Fruit fly (Drosophila melanogaster) whole organism, embryonic: ENCODE results near the gene CG5079.
A peak's percentile ranks its signal among the peaks of the same experiment; 100 is the strongest.

Experiments used
- Adf1 ChIP-seq: fragments of 200-800 bp; sonication (Bioruptor generic); IDR thresholded peaks from 2 replicates; pipeline ENCODE4 v1.3.6; 2022; ENCODE audit warnings: missing biosample characterization, missing genetic modification characterization
- Atf6 ChIP-seq: fragments of 200-800 bp; sonication (Bioruptor generic); IDR thresholded peaks from 2 replicates; pipeline ENCODE4 v1.3.6; 2022; ENCODE audit warnings: missing biosample characterization, missing genetic modification characterization
- Awh ChIP-seq: fragments of 200-800 bp; sonication (Bioruptor generic); IDR thresholded peaks from 2 replicates; pipeline ENCODE4, ENCODE4 v1.3.6; 2022; ENCODE audit warnings: missing biosample characterization, missing genetic modification characterization
- BEAF-32 ChIP-seq: fragments of 200-800 bp; sonication (Bioruptor generic); optimal IDR thresholded peaks from 3 replicates; lab custom pipeline; 2017; ENCODE audit warnings: missing biosample characterization, missing genetic modification characterization, mild to moderate bottlenecking, moderate library complexity, missing genetic modification reagents
- CG10209 ChIP-seq: fragments of 200-800 bp; sonication (Bioruptor generic); optimal IDR thresholded peaks from 3 replicates; lab custom pipeline; 2017; ENCODE audit warnings: missing biosample characterization, mild to moderate bottlenecking, missing genetic modification characterization, missing genetic modification reagents
- CG10274 ChIP-seq: fragments of 200-800 bp; sonication (Bioruptor generic); optimal IDR thresholded peaks from 3 replicates; lab custom pipeline; 2017; ENCODE audit warnings: missing biosample characterization, mild to moderate bottlenecking, missing genetic modification characterization
- CG10543 ChIP-seq: fragments of 200-800 bp; sonication (Bioruptor generic); optimal IDR thresholded peaks from 3 replicates; lab custom pipeline; 2017; ENCODE audit warnings: missing biosample characterization, mild to moderate bottlenecking, missing genetic modification characterization, moderate library complexity
- CG13894 ChIP-seq: fragments of 200-800 bp; sonication (Bioruptor generic); optimal IDR thresholded peaks from 3 replicates; lab custom pipeline; 2018; ENCODE audit warnings: missing biosample characterization, mild to moderate bottlenecking, missing genetic modification characterization, moderate library complexity
- CG15479 ChIP-seq: fragments of 200-800 bp; sonication (Bioruptor generic); optimal IDR thresholded peaks from 3 replicates; lab custom pipeline; 2019; ENCODE audit warnings: missing biosample characterization, mild to moderate bottlenecking, missing genetic modification characterization, moderate library complexity
- CG1832 ChIP-seq: fragments of 200-800 bp; sonication (Bioruptor generic); optimal IDR thresholded peaks from 2 replicates; lab custom pipeline; 2017; ENCODE audit warnings: missing biosample characterization, mild to moderate bottlenecking, missing genetic modification characterization, inconsistent platforms
- CG2199 ChIP-seq: fragments of 200-800 bp; sonication (Bioruptor generic); IDR thresholded peaks from 3 replicates; pipeline ENCODE4 v1.3.6; 2022; ENCODE audit warnings: missing biosample characterization, missing genetic modification characterization
- CG31365 ChIP-seq: fragments of 200-800 bp; sonication (Bioruptor generic); optimal IDR thresholded peaks from 2 replicates; lab custom pipeline; 2018; ENCODE audit warnings: missing biosample characterization, mild to moderate bottlenecking, missing genetic modification characterization
- CG32532 ChIP-seq: fragments of 200-800 bp; sonication (Bioruptor generic); IDR thresholded peaks from 2 replicates; pipeline ENCODE4 v1.3.6; 2022; ENCODE audit warnings: missing biosample characterization, missing genetic modification characterization
- CG32772 ChIP-seq: fragments of 200-800 bp; sonication (Bioruptor generic); IDR thresholded peaks from 2 replicates; pipeline ENCODE4 v1.3.6; 2022; ENCODE audit warnings: missing biosample characterization, missing genetic modification characterization
- CG4360 ChIP-seq: fragments of 200-800 bp; sonication (Bioruptor generic); IDR thresholded peaks from 2 replicates; pipeline ENCODE4 v1.3.6; 2022; ENCODE audit warnings: missing biosample characterization, missing genetic modification characterization
- CG4707 ChIP-seq: fragments of 200-800 bp; sonication (Bioruptor generic); optimal IDR thresholded peaks from 2 replicates; lab custom pipeline; 2018; ENCODE audit warnings: missing biosample characterization, mild to moderate bottlenecking, missing genetic modification characterization, moderate library complexity
- CG4854 ChIP-seq: fragments of 200-800 bp; sonication (Bioruptor generic); optimal IDR thresholded peaks from 2 replicates; lab custom pipeline; 2016; ENCODE audit warnings: missing biosample characterization, missing genetic modification characterization, inconsistent platforms
- CG6254 ChIP-seq: fragments of 200-800 bp; sonication (Bioruptor generic); optimal IDR thresholded peaks from 3 replicates; lab custom pipeline; 2017; ENCODE audit warnings: mild to moderate bottlenecking, missing biosample characterization, missing genetic modification reagents, missing genetic modification characterization
- CG7357 ChIP-seq: fragments of 200-800 bp; sonication (Bioruptor generic); IDR thresholded peaks from 3 replicates; pipeline ENCODE4 v1.3.6; 2022; ENCODE audit warnings: missing biosample characterization, missing genetic modification characterization
- CG7928 ChIP-seq: fragments of 200-800 bp; sonication (Bioruptor generic); optimal IDR thresholded peaks from 2 replicates; lab custom pipeline; 2017; ENCODE audit warnings: missing biosample characterization, mild to moderate bottlenecking, missing genetic modification characterization
- CG7987 ChIP-seq: fragments of 200-800 bp; sonication (Bioruptor generic); optimal IDR thresholded peaks from 2 replicates; lab custom pipeline; 2018; ENCODE audit warnings: missing biosample characterization, mild to moderate bottlenecking, missing genetic modification characterization, moderate library complexity
- CG8290 ChIP-seq, 3 experiments: fragments of 200-800 bp; sonication (Bioruptor generic); optimal IDR thresholded peaks; 2 replicates each; lab custom pipeline; 2016 to 2019; ENCODE audit warnings: missing biosample characterization in 3 of 3, missing genetic modification characterization in 3 of 3, mild to moderate bottlenecking in 2 of 3, moderate library complexity in 1 of 3
- CG8478 ChIP-seq: fragments of >200 bp; optimal IDR thresholded peaks from 2 replicates; lab custom pipeline; 2018
- CG9932 ChIP-seq: fragments of 200-800 bp; sonication (Bioruptor generic); IDR thresholded peaks from 2 replicates; pipeline ENCODE4 v1.3.6; 2022; ENCODE audit warnings: missing biosample characterization, missing genetic modification characterization
- D19B ChIP-seq: fragments of 200-800 bp; sonication (Bioruptor generic); optimal IDR thresholded peaks from 2 replicates; lab custom pipeline; 2017; ENCODE audit warnings: missing biosample characterization, mild to moderate bottlenecking, missing genetic modification characterization
- Ets65A ChIP-seq: fragments of 200-800 bp; sonication (Bioruptor generic); peaks from one replicate; lab custom pipeline; 2016; ENCODE audit warnings: missing biosample characterization, missing genetic modification characterization
- HLHmδ ChIP-seq: fragments of 200-800 bp; sonication (Bioruptor generic); optimal IDR thresholded peaks from 2 replicates; lab custom pipeline; 2018; ENCODE audit warnings: missing biosample characterization, mild to moderate bottlenecking, missing genetic modification characterization, moderate library complexity
- Ravus ChIP-seq: fragments of 200-800 bp; sonication (Bioruptor generic); IDR thresholded peaks from 2 replicates; pipeline ENCODE4 v1.3.6; 2022; ENCODE audit warnings: missing biosample characterization, missing genetic modification characterization
- Rfx ChIP-seq: fragments of 200-800 bp; sonication (Bioruptor generic); IDR thresholded peaks from 2 replicates; pipeline ENCODE4 v1.3.6; 2022; ENCODE audit warnings: missing biosample characterization, missing genetic modification characterization
- Sry-β ChIP-seq: fragments of 200-800 bp; sonication (Bioruptor generic); optimal IDR thresholded peaks from 2 replicates; lab custom pipeline; 2018; ENCODE audit warnings: missing biosample characterization, mild to moderate bottlenecking, missing genetic modification characterization, moderate library complexity
- Trl ChIP-seq, 3 experiments: fragments of >200 bp in 2 of 3; fragments of 200-800 bp in 1 of 3; sonication (Bioruptor generic) in 1 of 3; optimal IDR thresholded peaks; 2 replicates in 1 of 3; 3 replicates in 2 of 3; lab custom pipeline; 2016 to 2017; ENCODE audit warnings: missing biosample characterization in 1 of 3, missing genetic modification characterization in 1 of 3
- abd-A ChIP-seq: fragments of 200-800 bp; sonication (Bioruptor generic); optimal IDR thresholded peaks from 3 replicates; lab custom pipeline; 2019; ENCODE audit warnings: missing biosample characterization, mild to moderate bottlenecking, missing genetic modification characterization, moderate library complexity
- bcd ChIP-seq: fragments of 200-800 bp; sonication (Bioruptor generic); optimal IDR thresholded peaks from 2 replicates; lab custom pipeline; 2017; ENCODE audit warnings: missing biosample characterization, mild to moderate bottlenecking, missing genetic modification characterization
- bsh ChIP-seq, 2 experiments: fragments of 200-800 bp; sonication (Bioruptor generic); optimal IDR thresholded peaks; 2 replicates each; lab custom pipeline; 2017 to 2018; ENCODE audit warnings: mild to moderate bottlenecking in 2 of 2, missing biosample characterization in 2 of 2, missing genetic modification characterization in 2 of 2, moderate library complexity in 1 of 2
- cas ChIP-seq: fragments of 200-800 bp; sonication (Bioruptor generic); IDR thresholded peaks from 2 replicates; pipeline ENCODE4 v1.3.6; 2022; ENCODE audit warnings: missing biosample characterization, missing genetic modification characterization
- cg ChIP-seq: fragments of 200-800 bp; sonication (Bioruptor generic); optimal IDR thresholded peaks from 3 replicates; lab custom pipeline; 2019; ENCODE audit warnings: missing biosample characterization, mild to moderate bottlenecking, missing genetic modification characterization, moderate library complexity
- chif ChIP-seq, 2 experiments: fragments of 200-800 bp; sonication (Bioruptor generic); optimal IDR thresholded peaks; 3 replicates each; lab custom pipeline; 2016; ENCODE audit warnings: missing biosample characterization in 2 of 2, missing genetic modification characterization in 2 of 2
- chinmo ChIP-seq: fragments of 200-800 bp; sonication (Bioruptor generic); IDR thresholded peaks from 4 replicates; pipeline ENCODE4 v1.3.6; 2022; ENCODE audit warnings: missing biosample characterization, missing genetic modification characterization; ENCODE audit not compliant: partially characterized antibody
- ci ChIP-seq: fragments of 200-800 bp; sonication (Bioruptor generic); IDR thresholded peaks from 3 replicates; pipeline ENCODE4 v1.3.6; 2022; ENCODE audit warnings: missing biosample characterization, missing genetic modification characterization
- crol ChIP-seq: fragments of 200-800 bp; sonication (Bioruptor generic); IDR thresholded peaks from 2 replicates; pipeline ENCODE4 v1.3.6; 2022; ENCODE audit warnings: missing biosample characterization, missing genetic modification characterization
- kay ChIP-seq: fragments of 200-800 bp; sonication (Bioruptor generic); optimal IDR thresholded peaks from 2 replicates; lab custom pipeline; 2016; ENCODE audit warnings: missing biosample characterization, missing genetic modification characterization
- nerfin-1 ChIP-seq: fragments of 200-800 bp; sonication (Bioruptor generic); optimal IDR thresholded peaks from 3 replicates; lab custom pipeline; 2019; ENCODE audit warnings: missing biosample characterization, mild to moderate bottlenecking, missing genetic modification characterization, moderate library complexity
- onecut ChIP-seq: fragments of 200-800 bp; sonication (Bioruptor generic); IDR thresholded peaks from 2 replicates; pipeline ENCODE4 v1.3.6; 2022; ENCODE audit warnings: missing biosample characterization, missing genetic modification characterization
- otp ChIP-seq: fragments of 200-800 bp; sonication (Bioruptor generic); IDR thresholded peaks from 3 replicates; pipeline ENCODE4, ENCODE4 v1.3.6; 2022; ENCODE audit warnings: missing biosample characterization, missing genetic modification characterization
- pzg ChIP-seq: fragments of 200-800 bp; sonication (Bioruptor generic); optimal IDR thresholded peaks from 3 replicates; lab custom pipeline; 2018; ENCODE audit warnings: missing biosample characterization, mild to moderate bottlenecking, missing genetic modification characterization, moderate library complexity
- seq ChIP-seq: fragments of 200-800 bp; sonication (Bioruptor generic); IDR thresholded peaks from 2 replicates; pipeline ENCODE4 v1.3.6; 2022; ENCODE audit warnings: missing biosample characterization, missing genetic modification characterization
- ttk ChIP-seq: fragments of 200-800 bp; sonication (Bioruptor generic); IDR thresholded peaks from 2 replicates; pipeline ENCODE4 v2.1.2; 2022; ENCODE audit warnings: missing biosample characterization, missing genetic modification characterization

CG5079 gene

DNA sequence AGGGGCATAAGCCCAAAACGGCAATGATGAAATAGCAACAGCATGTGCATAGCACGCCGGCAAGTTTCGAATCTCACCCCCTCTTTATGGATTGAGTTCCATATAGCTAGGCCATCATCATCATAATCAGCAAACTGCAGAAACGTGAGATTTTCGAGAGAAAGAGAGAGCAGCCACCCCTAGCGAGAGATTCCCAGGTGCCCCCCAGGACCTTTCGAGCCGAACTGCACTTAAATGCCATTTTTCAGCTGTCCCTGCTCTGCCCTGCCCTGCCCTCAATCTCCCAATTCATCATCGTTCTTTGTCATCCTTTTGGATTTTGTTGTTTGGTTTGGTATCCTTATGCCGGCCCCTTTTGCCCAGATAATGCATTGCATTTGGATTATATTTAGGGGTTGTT lies 25.8 kb upstream of the CG5079 start (continued):
- TF ChIP-seq crol (GFP tag; lab: Robert Waterston, UW) (peak; percentile 21; the same call in 1 of the 2 replicates), HLHmδ (GFP tag; lab: Kevin White, UChicago) (no peak), bsh (GFP tag; optimal IDR thresholded peaks at IDR 0.05; lab: Kevin White, UChicago) (no peak), CG4854 (GFP tag; lab: Kevin White, UChicago) (no peak), CG10274 (GFP tag; lab: Kevin White, UChicago) (no peak), CG7928 (GFP tag; lab: Kevin White, UChicago) (no peak), CG6254 (GFP tag; lab: Kevin White, UChicago) (no peak)

- TF ChIP-seq Atf6 (GFP tag; lab: Robert Waterston, UW) (0 out of 2 replicates have a peak, but pooled peaks have one; percentile 14), onecut (GFP tag; lab: Robert Waterston, UW) (peak; percentile 91), bcd (GFP tag; lab: Kevin White, UChicago) (no peak), CG31365 (tag; lab: Kevin White, UChicago) (no peak), CG10209 (no peak), Ets65A (GFP tag; lab: Kevin White, UChicago) (peak; percentile 49), Trl (optimal IDR thresholded peaks at IDR 0.05; lab: Kevin White, UChicago) (peak; percentile 48), Trl (GFP tag; optimal IDR thresholded peaks at IDR 0.05; lab: Kevin White, UChicago) (no peak), Sry-β (GFP tag; lab: Kevin White, UChicago) (no peak), CG10543 (no peak), CG1832 (peak; percentile 62), cg (peak; percentile 66), cas (GFP tag; lab: Robert Waterston, UW) (no peak), CG15479 (no peak)
Measured at dm6 chr3R:25588493-25588892, 25.0 kb upstream of the CG5079 start.

- TF ChIP-seq D19B (no peak), chif (GFP tag; optimal IDR thresholded peaks at IDR 0.05; lab: Kevin White, UChicago) (no peak), Awh (GFP tag; lab: Robert Waterston, UW) (no peak), CG4707 (GFP tag; lab: Kevin White, UChicago) (no peak), CG8478 (lab: Kevin White, UChicago) (no peak), CG7928 (GFP tag; lab: Kevin White, UChicago) (no peak), onecut (GFP tag; lab: Robert Waterston, UW) (peak; percentile 59), kay (GFP tag; lab: Kevin White, UChicago) (no peak), CG9932 (GFP tag; lab: Robert Waterston, UW) (0 out of 2 replicates have a peak, but pooled peaks have one; percentile 40), CG2199 (GFP tag; lab: Robert Waterston, UW) (0 out of 3 replicates have a peak, but pooled peaks have one; percentile 44), pzg (GFP tag; lab: Kevin White, UChicago) (peak; percentile 13), CG1832 (peak; percentile 73), ci (GFP tag; lab: Robert Waterston, UW) (0 out of 3 replicates have a peak, but pooled peaks have one; percentile 28), Ravus (GFP tag; lab: Robert Waterston, UW) (no peak), Rfx (GFP tag; lab: Robert Waterston, UW) (peak; percentile 56), CG32532 (GFP tag; lab: Robert Waterston, UW) (0 out of 2 replicates have a peak, but pooled peaks have one; percentile 9), CG7987 (no peak), chinmo (GFP tag; lab: Robert Waterston, UW) (peak; percentile 78; the same call in 1 of the 4 replicates), CG7357 (GFP tag; lab: Robert Waterston, UW) (no peak), ttk (GFP tag; lab: Robert Waterston, UW) (peak; percentile 33; the same call in 1 of the 2 replicates), seq (peak; percentile 94), Ets65A (GFP tag; lab: Kevin White, UChicago) (peak; percentile 44), CG4360 (GFP tag; lab: Robert Waterston, UW) (no peak), CG13894 (peak; percentile 48), BEAF-32 (GFP tag; lab: Kevin White, UChicago) (no peak), abd-A (tag; lab: Kevin White, UChicago) (peak; percentile 82), CG32772 (GFP tag; lab: Robert Waterston, UW) (no peak), otp (GFP tag; lab: Robert Waterston, UW) (no peak), CG8290 (GFP tag; optimal IDR thresholded peaks at IDR 0.05; lab: Kevin White, UChicago) (no peak), CG8290 (tag; optimal IDR thresholded peaks at IDR 0.05; lab: Kevin White, UChicago) (peak in 1 of 2 experiments; percentile 16), nerfin-1 (tag; lab: Kevin White, UChicago) (peak; percentile 36), Adf1 (GFP tag; lab: Robert Waterston, UW) (peak; percentile 53; the same call in 1 of the 2 replicates)
Measured at dm6 chr3R:25589168-25589567, 24.3 kb upstream of the CG5079 start.
